Worm (Caenorhabditis elegans) whole organism, L3 larva: ENCODE results near the gene cnnm-5.

Experiments used
- R02D3.7 ChIP-seq: fragments of 150-350 bp; optimal IDR thresholded peaks from 2 replicates; lab custom pipeline; 2014; ENCODE audit warnings: missing biosample characterization, missing genetic modification characterization
- ZK546.5 ChIP-seq: sonication (generic microtip); optimal IDR thresholded peaks from 2 replicates; lab custom pipeline; 2017; ENCODE audit warnings: missing biosample characterization, missing genetic modification characterization
- aly-2 ChIP-seq: fragments of 150-350 bp; optimal IDR thresholded peaks from 2 replicates; lab custom pipeline; 2014; ENCODE audit warnings: missing biosample characterization, missing genetic modification characterization
- ama-1 ChIP-seq: fragments of 150-350 bp; optimal IDR thresholded peaks from 2 replicates; lab custom pipeline; 2018
- ceh-16 ChIP-seq: sonication (generic microtip); optimal IDR thresholded peaks from 2 replicates; lab custom pipeline; 2017; ENCODE audit warnings: missing biosample characterization, missing genetic modification characterization
- ceh-28 ChIP-seq: fragments of 150-350 bp; optimal IDR thresholded peaks from 2 replicates; lab custom pipeline; 2014; ENCODE audit warnings: missing biosample characterization, missing genetic modification reagents, missing genetic modification characterization
- ceh-82 ChIP-seq: fragments of 150-350 bp; optimal IDR thresholded peaks from 2 replicates; lab custom pipeline; 2014; ENCODE audit warnings: missing biosample characterization, missing genetic modification characterization
- ceh-9 ChIP-seq: sonication (generic microtip); optimal IDR thresholded peaks from 2 replicates; lab custom pipeline; 2018; ENCODE audit warnings: missing biosample characterization, missing genetic modification characterization
- daf-12 ChIP-seq: fragments of 150-350 bp; optimal IDR thresholded peaks from 2 replicates; lab custom pipeline; 2014; ENCODE audit warnings: missing biosample characterization, missing genetic modification reagents, missing genetic modification characterization
- egl-27 ChIP-seq: sonication (generic microtip); optimal IDR thresholded peaks from 4 replicates; lab custom pipeline; 2017; ENCODE audit warnings: missing biosample characterization, missing genetic modification reagents, missing genetic modification characterization
- egl-5 ChIP-seq: fragments of 150-350 bp; optimal IDR thresholded peaks from 2 replicates; lab custom pipeline; 2017; ENCODE audit warnings: missing biosample characterization, missing genetic modification reagents, missing genetic modification characterization, inconsistent platforms
- elt-1 ChIP-seq: fragments of 150-350 bp; optimal IDR thresholded peaks from 2 replicates; lab custom pipeline; 2014; ENCODE audit warnings: missing biosample characterization, missing genetic modification characterization
- elt-2 ChIP-seq: sonication (generic microtip); optimal IDR thresholded peaks from 2 replicates; lab custom pipeline; 2016; ENCODE audit warnings: missing genetic modification reagents, mild to moderate bottlenecking, missing genetic modification characterization, missing compliant biosample characterization
- elt-3 ChIP-seq, 3 experiments: fragments of 150-350 bp in 1 of 3; sonication (generic microtip) in 2 of 3; optimal IDR thresholded peaks; 2 replicates in 2 of 3; 4 replicates in 1 of 3; lab custom pipeline; 2014 to 2017; ENCODE audit warnings: missing biosample characterization in 3 of 3, missing genetic modification characterization in 3 of 3
- eor-1 ChIP-seq, 2 experiments: fragments of 150-350 bp; optimal IDR thresholded peaks; 2 replicates each; lab custom pipeline; 2014 to 2018; ENCODE audit warnings: missing biosample characterization in 2 of 2, missing genetic modification characterization in 2 of 2
- fkh-10 ChIP-seq: sonication (generic microtip); optimal IDR thresholded peaks from 2 replicates; lab custom pipeline; 2017; ENCODE audit warnings: missing biosample characterization, missing genetic modification reagents, missing genetic modification characterization
- fkh-2 ChIP-seq: fragments of 150-350 bp; optimal IDR thresholded peaks from 2 replicates; lab custom pipeline; 2014; ENCODE audit warnings: missing biosample characterization, missing genetic modification reagents, missing genetic modification characterization
- hmg-11 ChIP-seq: sonication (generic microtip); optimal IDR thresholded peaks from 2 replicates; lab custom pipeline; 2016; ENCODE audit warnings: missing genetic modification characterization, missing compliant biosample characterization
- jun-1 ChIP-seq: fragments of 150-350 bp; optimal IDR thresholded peaks from 2 replicates; lab custom pipeline; 2014; ENCODE audit warnings: missing biosample characterization, missing genetic modification reagents, missing genetic modification characterization
- lin-15B ChIP-seq: fragments of 150-350 bp; optimal IDR thresholded peaks from 2 replicates; lab custom pipeline; 2014; ENCODE audit warnings: missing biosample characterization, missing genetic modification characterization
- lin-39 ChIP-seq: fragments of 150-350 bp; optimal IDR thresholded peaks from 2 replicates; lab custom pipeline; 2018; ENCODE audit warnings: missing biosample characterization, missing genetic modification reagents, missing genetic modification characterization
- lsy-12 ChIP-seq: sonication (generic microtip); optimal IDR thresholded peaks from 2 replicates; lab custom pipeline; 2016; ENCODE audit warnings: mild to moderate bottlenecking, missing genetic modification characterization, missing compliant biosample characterization
- mdl-1 ChIP-seq: fragments of 150-350 bp; optimal IDR thresholded peaks from 2 replicates; lab custom pipeline; 2014; ENCODE audit warnings: missing biosample characterization, missing genetic modification characterization
- mml-1 ChIP-seq: fragments of 150-350 bp; sonication (generic microtip); optimal IDR thresholded peaks from 3 replicates; lab custom pipeline; 2014; ENCODE audit warnings: missing biosample characterization, missing genetic modification characterization
- nfya-1 ChIP-seq: sonication (generic microtip); optimal IDR thresholded peaks from 2 replicates; lab custom pipeline; 2017; ENCODE audit warnings: missing genetic modification characterization, mild to moderate bottlenecking, missing compliant biosample characterization, antibody characterized with exemption, moderate library complexity; ENCODE audit not compliant: insufficient read depth
- nhr-11 ChIP-seq: fragments of 150-350 bp; optimal IDR thresholded peaks from 2 replicates; lab custom pipeline; 2014; ENCODE audit warnings: missing biosample characterization, missing genetic modification characterization
- nhr-12 ChIP-seq: fragments of 150-350 bp; optimal IDR thresholded peaks from 2 replicates; lab custom pipeline; 2014; ENCODE audit warnings: missing biosample characterization, missing genetic modification characterization
- nhr-23 ChIP-seq: fragments of 150-350 bp; optimal IDR thresholded peaks from 2 replicates; lab custom pipeline; 2014; ENCODE audit warnings: missing biosample characterization, missing genetic modification reagents, missing genetic modification characterization
- nhr-237 ChIP-seq: fragments of 150-350 bp; optimal IDR thresholded peaks from 2 replicates; lab custom pipeline; 2014; ENCODE audit warnings: missing biosample characterization, missing genetic modification characterization
- nhr-25 ChIP-seq: sonication (generic microtip); optimal IDR thresholded peaks from 2 replicates; lab custom pipeline; 2017; ENCODE audit warnings: missing biosample characterization, missing genetic modification characterization
- nhr-28 ChIP-seq: fragments of 150-350 bp; optimal IDR thresholded peaks from 2 replicates; lab custom pipeline; 2014; ENCODE audit warnings: missing biosample characterization, missing genetic modification characterization
- nhr-43 ChIP-seq: sonication (generic microtip); optimal IDR thresholded peaks from 2 replicates; lab custom pipeline; 2016; ENCODE audit warnings: mild to moderate bottlenecking, missing genetic modification characterization, missing compliant biosample characterization; ENCODE audit not compliant: poor library complexity, severe bottlenecking
- nhr-67 ChIP-seq: fragments of 150-350 bp; optimal IDR thresholded peaks from 2 replicates; lab custom pipeline; 2014; ENCODE audit warnings: missing biosample characterization, missing genetic modification characterization
- nhr-76 ChIP-seq: fragments of 150-350 bp; sonication (generic microtip); optimal IDR thresholded peaks from 5 replicates; lab custom pipeline; 2014; ENCODE audit warnings: missing biosample characterization, missing genetic modification characterization
- nhr-77 ChIP-seq: fragments of 150-350 bp; optimal IDR thresholded peaks from 2 replicates; lab custom pipeline; 2014; ENCODE audit warnings: missing biosample characterization, missing genetic modification characterization
- pha-4 ChIP-seq: fragments of 150-350 bp; optimal IDR thresholded peaks from 2 replicates; lab custom pipeline; 2014; ENCODE audit warnings: missing biosample characterization, missing genetic modification reagents, missing genetic modification characterization
- pqm-1 ChIP-seq: fragments of 150-350 bp; optimal IDR thresholded peaks from 2 replicates; lab custom pipeline; 2017; ENCODE audit warnings: missing biosample characterization, missing genetic modification characterization, inconsistent platforms
- sea-2 ChIP-seq: fragments of 150-350 bp; sonication (generic microtip); optimal IDR thresholded peaks from 4 replicates; lab custom pipeline; 2014; ENCODE audit warnings: missing biosample characterization, missing genetic modification reagents, missing genetic modification characterization
- skn-1 ChIP-seq: fragments of 150-350 bp; optimal IDR thresholded peaks from 2 replicates; lab custom pipeline; 2014; ENCODE audit warnings: missing biosample characterization, missing genetic modification characterization
- snpc-4 ChIP-seq: fragments of 150-350 bp; optimal IDR thresholded peaks from 2 replicates; lab custom pipeline; 2014; ENCODE audit warnings: missing biosample characterization, missing genetic modification characterization
- tbx-2 ChIP-seq: sonication (generic microtip); optimal IDR thresholded peaks from 2 replicates; lab custom pipeline; 2016; ENCODE audit warnings: mild to moderate bottlenecking, missing genetic modification characterization, missing compliant biosample characterization
- unc-39 ChIP-seq: sonication (generic microtip); optimal IDR thresholded peaks from 4 replicates; lab custom pipeline; 2017; ENCODE audit warnings: missing biosample characterization, missing genetic modification characterization
- unc-62 ChIP-seq: fragments of 150-350 bp; sonication (generic microtip); optimal IDR thresholded peaks from 4 replicates; lab custom pipeline; 2014; ENCODE audit warnings: missing biosample characterization, missing genetic modification reagents, missing genetic modification characterization
- zag-1 ChIP-seq: fragments of 150-350 bp; optimal IDR thresholded peaks from 2 replicates; lab custom pipeline; 2014; ENCODE audit warnings: missing biosample characterization, missing genetic modification characterization
- ztf-11 ChIP-seq: fragments of 150-350 bp; optimal IDR thresholded peaks from 2 replicates; lab custom pipeline; 2014; ENCODE audit warnings: missing biosample characterization, missing genetic modification characterization
- ztf-4 ChIP-seq: fragments of 150-350 bp; optimal IDR thresholded peaks from 2 replicates; lab custom pipeline; 2014; ENCODE audit warnings: missing biosample characterization, missing genetic modification characterization

The cnnm-5 gene

ce11 chrIII:3804422-3804821 lies 24.6 kb downstream of the cnnm-5 start, which contains the start of gene xbx-5:
TSS of gene xbx-5 (minus strand) at chrIII:3804477.
- TF ChIP-seq ZK546.5 (no peak), nhr-77 (no peak), egl-27 (tag; lab: Kevin White, UChicago) (no peak), ama-1 (lab: Kevin White, UChicago) (no peak), nfya-1 (tag; lab: Kevin White, UChicago) (no peak), daf-12 (tag; lab: Kevin White, UChicago) (no peak), nhr-11 (tag; lab: Kevin White, UChicago) (no peak), jun-1 (tag; lab: Kevin White, UChicago) (no peak), zag-1 (no peak), nhr-43 (tag; lab: Kevin White, UChicago) (no peak), unc-62 (GFP tag; lab: Kevin White, UChicago) (no peak), lin-39 (tag; lab: Kevin White, UChicago) (no peak), fkh-2 (tag; lab: Kevin White, UChicago) (no peak), hmg-11 (tag; lab: Kevin White, UChicago) (no peak), lin-15B (tag; lab: Kevin White, UChicago) (no peak), nhr-237 (tag; lab: Kevin White, UChicago) (no peak), mml-1 (tag; lab: Kevin White, UChicago) (no peak), ceh-28 (tag; lab: Kevin White, UChicago) (no peak)

ce11 chrIII:3803113-3803512 lies 25.9 kb downstream of the cnnm-5 start:
- TF ChIP-seq egl-27 (tag; lab: Kevin White, UChicago), result no peak

ce11 chrIII:3801379-3801894 lies 27.6 kb downstream of the cnnm-5 start:
- TF ChIP-seq elt-3 (tag; optimal IDR thresholded peaks at IDR 0.05; lab: Kevin White, UChicago), result peak in 1 of 3 experiments; percentile 30
- TF ChIP-seq fkh-2 (tag; lab: Kevin White, UChicago), result peak; percentile 64
- TF ChIP-seq eor-1 (tag; optimal IDR thresholded peaks at IDR 0.05; lab: Kevin White, UChicago), result no peak
- peak; percentile 81 for TF ChIP-seq ztf-4 (tag; lab: Kevin White, UChicago)
- peak; percentile 15 for TF ChIP-seq ZK546.5
- no peak for TF ChIP-seq nhr-237 (tag; lab: Kevin White, UChicago)
- peak; percentile 99 for TF ChIP-seq pha-4 (tag; lab: Kevin White, UChicago)
- peak; percentile 86 for TF ChIP-seq nhr-11 (tag; lab: Kevin White, UChicago)
- TF ChIP-seq aly-2 (tag; lab: Kevin White, UChicago), result no peak
- TF ChIP-seq zag-1, result peak; percentile 54
- TF ChIP-seq nhr-43 (tag; lab: Kevin White, UChicago), result peak; percentile 93
- peak; percentile 98 for TF ChIP-seq ceh-28 (tag; lab: Kevin White, UChicago)
- TF ChIP-seq mdl-1, result peak; percentile 99
- TF ChIP-seq sea-2 (GFP tag; lab: Kevin White, UChicago), result peak; percentile 43
- TF ChIP-seq ceh-9 (tag; lab: Kevin White, UChicago), result no peak
- peak; percentile 28 for TF ChIP-seq unc-39 (tag; lab: Kevin White, UChicago)
- TF ChIP-seq nhr-12 (tag; lab: Kevin White, UChicago), result no peak
- TF ChIP-seq lin-39 (tag; lab: Kevin White, UChicago), result peak; percentile 96
- TF ChIP-seq mml-1 (tag; lab: Kevin White, UChicago), result no peak
- TF ChIP-seq tbx-2 (tag; lab: Kevin White, UChicago), result peak; percentile 91
- peak; percentile 86 for TF ChIP-seq lin-15B (tag; lab: Kevin White, UChicago)
- TF ChIP-seq skn-1 (tag; lab: Kevin White, UChicago), result peak; percentile 85
- peak; percentile 98 for TF ChIP-seq nhr-23 (tag; lab: Kevin White, UChicago)
- TF ChIP-seq snpc-4 (tag; lab: Kevin White, UChicago), result peak; percentile 88
- peak; percentile 58 for TF ChIP-seq nhr-76 (tag; lab: Kevin White, UChicago)
- peak; percentile 69 for TF ChIP-seq nhr-77
- peak; percentile 88 for TF ChIP-seq ceh-82 (tag; lab: Kevin White, UChicago)
- TF ChIP-seq egl-27 (tag; lab: Kevin White, UChicago), result peak; percentile 85
- peak; percentile 96 for TF ChIP-seq egl-5 (tag; lab: Kevin White, UChicago)
- peak; percentile 96 for TF ChIP-seq nhr-25 (tag; lab: Kevin White, UChicago)
- TF ChIP-seq nhr-28 (tag; lab: Kevin White, UChicago), result no peak
- TF ChIP-seq elt-1 (tag; lab: Kevin White, UChicago), result peak; percentile 87
- no peak for TF ChIP-seq daf-12 (tag; lab: Kevin White, UChicago)
- no peak for TF ChIP-seq ztf-11 (tag; lab: Kevin White, UChicago)
- TF ChIP-seq ceh-16 (tag; lab: Kevin White, UChicago), result peak; percentile 43
- TF ChIP-seq jun-1 (tag; lab: Kevin White, UChicago), result peak; percentile 98
- TF ChIP-seq lsy-12 (tag; lab: Kevin White, UChicago), result peak; percentile 94
- peak; percentile 20 for TF ChIP-seq ama-1 (lab: Kevin White, UChicago)
- no peak for TF ChIP-seq nhr-67 (tag; lab: Kevin White, UChicago)
- peak; percentile 98 for TF ChIP-seq nfya-1 (tag; lab: Kevin White, UChicago)
- peak; percentile 84 for TF ChIP-seq pqm-1
- TF ChIP-seq elt-2 (tag; lab: Kevin White, UChicago), result peak; percentile 74
- peak; percentile 99 for TF ChIP-seq hmg-11 (tag; lab: Kevin White, UChicago)
- TF ChIP-seq R02D3.7 (tag; lab: Kevin White, UChicago), result peak; percentile 82
- TF ChIP-seq unc-62 (GFP tag; lab: Kevin White, UChicago), result peak; percentile 95
- TF ChIP-seq fkh-10, result peak; percentile 97
